Fruit fly (Drosophila melanogaster): ENCODE measurements around the gene CG6834.

The CG6834 gene

dm6 chr3R:11655873-11656374 lies 32.0 kb downstream of the CG6834 start, which contains the start of gene CG42327 (continued):
- TF ChIP-seq CG8359 (GFP tag; optimal IDR thresholded peaks at IDR 0.05; ENCODE audit: borderline replicate concordance) (peak; percentile 85), CG6791 (GFP tag; IDR thresholded peaks at IDR 0.05; ENCODE audit: partially characterized antibody) (peak; percentile 48; the same call in 1 of the 3 replicates), Dad (GFP tag; optimal IDR thresholded peaks at IDR 0.05) (peak; percentile 79), ap (GFP tag; IDR thresholded peaks at IDR 0.05) (peak; percentile 93), CG31224 (GFP tag; IDR thresholded peaks at IDR 0.05) (peak; percentile 83), abd-A (tag; optimal IDR thresholded peaks at IDR 0.05) (peak; percentile 58), unpg (GFP tag; optimal IDR thresholded peaks at IDR 0.05) (peak; percentile 97), Jarid2 (GFP tag; optimal IDR thresholded peaks at IDR 0.05) (peak; percentile 89), prd (optimal IDR thresholded peaks at IDR 0.05) (no peak), prd (GFP tag; IDR thresholded peaks at IDR 0.05) (peak; percentile 96), Mad (GFP tag; optimal IDR thresholded peaks at IDR 0.05) (peak; percentile 89), Taf1 (GFP tag; IDR thresholded peaks at IDR 0.05) (peak; percentile 58; the same call in 1 of the 2 replicates), zen2 (GFP tag; IDR thresholded peaks at IDR 0.05; ENCODE audit: partially characterized antibody) (no peak), HmgZ (tag; optimal IDR thresholded peaks at IDR 0.05) (peak; percentile 81), btn (GFP tag; optimal IDR thresholded peaks at IDR 0.05) (peak; percentile 79), CHES-1-like (GFP tag; optimal IDR thresholded peaks at IDR 0.05) (peak; percentile 77), CG9437 (GFP tag; optimal IDR thresholded peaks at IDR 0.05) (peak; percentile 89), schlank (tag; optimal IDR thresholded peaks at IDR 0.05) (peak; percentile 8), CG17186 (GFP tag; optimal IDR thresholded peaks at IDR 0.05) (peak; percentile 78), ab (GFP tag; optimal IDR thresholded peaks at IDR 0.05) (no peak), pho (GFP tag; optimal IDR thresholded peaks at IDR 0.05) (peak; percentile 77), CG10321 (GFP tag; IDR thresholded peaks at IDR 0.05) (peak; percentile 76; the same call in 1 of the 2 replicates), CG1602 (GFP tag; optimal IDR thresholded peaks at IDR 0.05) (peak; percentile 92), CG34376 (GFP tag; optimal IDR thresholded peaks at IDR 0.05) (peak; percentile 77), NfI (GFP tag; optimal IDR thresholded peaks at IDR 0.05) (peak; percentile 92), toy (GFP tag; IDR thresholded peaks at IDR 0.05) (peak; percentile 80), sens-2 (GFP tag; IDR thresholded peaks at IDR 0.05) (peak; percentile 90), HLH54F (GFP tag; optimal IDR thresholded peaks at IDR 0.05) (peak; percentile 71), CG6765 (GFP tag; optimal IDR thresholded peaks at IDR 0.05) (peak; percentile 85), inv (GFP tag; IDR thresholded peaks at IDR 0.05; ENCODE audit: partially characterized antibody) (peak; percentile 16; the same call in 1 of the 2 replicates), CG4730 (GFP tag; IDR thresholded peaks at IDR 0.05) (peak; percentile 93), CG11085 (GFP tag; IDR thresholded peaks at IDR 0.05) (peak; percentile 69), emc (GFP tag; optimal IDR thresholded peaks at IDR 0.05) (no peak), CG32532 (GFP tag; IDR thresholded peaks at IDR 0.05) (peak; percentile 93), cad (GFP tag; optimal IDR thresholded peaks at IDR 0.05) (no peak), CG11456 (GFP tag; IDR thresholded peaks at IDR 0.05) (peak; percentile 89), Sry-β (GFP tag; optimal IDR thresholded peaks at IDR 0.05) (peak; percentile 66), tll (GFP tag; optimal IDR thresholded peaks at IDR 0.05) (no peak), Dll (GFP tag; IDR thresholded peaks at IDR 0.05; ENCODE audit: partially characterized antibody) (peak; percentile 48; the same call in 1 of the 4 replicates), Hsf (GFP tag; optimal IDR thresholded peaks at IDR 0.05) (peak; percentile 90), her (GFP tag; optimal IDR thresholded peaks at IDR 0.05) (peak; percentile 86), HmgD (GFP tag; optimal IDR thresholded peaks at IDR 0.05) (peak; percentile 58), seq (GFP tag; IDR thresholded peaks at IDR 0.05) (peak; percentile 96), caup (GFP tag; optimal IDR thresholded peaks at IDR 0.05; ENCODE audit: severe bottlenecking) (peak; percentile 89), Poxn (GFP tag; IDR thresholded peaks at IDR 0.05) (0 out of 2 replicates have a peak, but pooled peaks have one; percentile 29), bigmax (GFP tag; optimal IDR thresholded peaks at IDR 0.05) (peak; percentile 24), Nf-YB (GFP tag; optimal IDR thresholded peaks at IDR 0.05) (peak; percentile 80), Pdp1 (GFP tag; optimal IDR thresholded peaks at IDR 0.05) (peak; percentile 60 to 73), Dref (GFP tag; IDR thresholded peaks at IDR 0.05) (no peak), CG11398 (GFP tag; optimal IDR thresholded peaks at IDR 0.05) (peak; percentile 16)
